Fruit fly (Drosophila melanogaster) ovary, adult (tissue): ENCODE results near the gene CG13998.

Source experiments
- CG17801 ChIP-seq: fragments of 200-800 bp; optimal IDR thresholded peaks from 2 replicates; lab custom pipeline; 2019; ENCODE audit warnings: missing biosample characterization, mild to moderate bottlenecking, missing genetic modification characterization, moderate library complexity; ENCODE audit not compliant: partially characterized antibody

The CG13998 gene

DNA sequence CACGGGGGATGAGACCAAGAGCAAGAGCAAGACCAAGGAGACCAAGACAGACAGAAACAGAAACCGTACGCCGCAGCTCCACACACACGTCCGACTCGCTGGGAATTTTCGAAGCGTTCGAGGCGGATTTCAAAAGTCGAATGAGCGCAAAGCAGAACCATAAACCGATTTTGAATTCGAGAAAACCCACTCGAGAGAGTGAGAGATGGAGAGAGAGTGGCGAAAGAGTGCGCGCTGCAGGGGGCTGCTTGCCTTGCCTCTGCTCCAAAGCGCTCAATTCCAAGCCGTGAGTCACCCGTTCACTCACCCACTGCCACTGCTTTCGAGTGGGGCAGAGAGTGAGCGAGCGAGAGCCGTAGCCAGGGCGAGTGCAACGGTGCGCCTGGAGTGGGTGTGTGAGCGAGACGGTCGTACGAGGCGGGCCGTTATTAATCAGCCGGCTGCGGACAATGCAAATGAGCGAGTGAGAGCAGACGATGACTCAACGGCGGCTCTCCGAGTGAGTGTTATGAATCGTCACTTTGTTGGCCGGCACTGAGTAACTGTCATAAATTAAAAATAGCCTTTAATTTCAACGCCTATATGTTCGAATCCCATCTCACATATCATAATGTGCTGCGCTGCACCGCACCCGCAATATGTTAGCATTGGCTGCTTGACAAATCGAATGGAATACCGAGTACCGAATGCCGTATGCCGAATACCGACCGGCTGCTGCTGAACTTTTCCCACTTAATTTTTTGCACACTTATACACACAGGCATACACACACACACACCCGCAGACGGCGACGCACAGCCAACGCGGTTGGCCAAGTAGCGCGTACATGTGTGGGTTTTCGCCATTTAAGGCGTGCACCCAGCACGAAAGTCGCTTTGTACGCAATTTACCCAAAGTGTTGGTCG lies 23.6 kb upstream of the CG13998 start:
- TF ChIP-seq CG17801 (GFP tag; lab: Kevin White, UChicago) = peak; percentile 70

DNA sequence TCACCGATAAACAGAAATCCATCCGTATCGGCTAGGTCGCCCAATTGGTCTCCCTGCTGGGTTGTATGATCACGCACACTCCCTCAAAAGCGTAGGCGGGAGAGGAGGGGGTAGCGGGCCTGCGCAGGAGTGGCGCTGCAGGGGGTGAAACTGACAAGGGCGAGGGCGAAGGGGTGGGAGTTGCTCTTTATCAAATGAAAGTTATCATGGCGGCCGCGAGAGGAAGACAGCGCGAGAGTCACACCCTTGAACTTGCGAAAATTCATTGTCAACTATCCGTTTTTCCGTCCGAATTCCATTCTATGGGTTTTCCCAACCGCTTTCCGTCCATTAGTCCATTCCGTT lies 22.4 kb upstream of the CG13998 start:
- TF ChIP-seq CG17801 (GFP tag; lab: Kevin White, UChicago) = no peak

DNA sequence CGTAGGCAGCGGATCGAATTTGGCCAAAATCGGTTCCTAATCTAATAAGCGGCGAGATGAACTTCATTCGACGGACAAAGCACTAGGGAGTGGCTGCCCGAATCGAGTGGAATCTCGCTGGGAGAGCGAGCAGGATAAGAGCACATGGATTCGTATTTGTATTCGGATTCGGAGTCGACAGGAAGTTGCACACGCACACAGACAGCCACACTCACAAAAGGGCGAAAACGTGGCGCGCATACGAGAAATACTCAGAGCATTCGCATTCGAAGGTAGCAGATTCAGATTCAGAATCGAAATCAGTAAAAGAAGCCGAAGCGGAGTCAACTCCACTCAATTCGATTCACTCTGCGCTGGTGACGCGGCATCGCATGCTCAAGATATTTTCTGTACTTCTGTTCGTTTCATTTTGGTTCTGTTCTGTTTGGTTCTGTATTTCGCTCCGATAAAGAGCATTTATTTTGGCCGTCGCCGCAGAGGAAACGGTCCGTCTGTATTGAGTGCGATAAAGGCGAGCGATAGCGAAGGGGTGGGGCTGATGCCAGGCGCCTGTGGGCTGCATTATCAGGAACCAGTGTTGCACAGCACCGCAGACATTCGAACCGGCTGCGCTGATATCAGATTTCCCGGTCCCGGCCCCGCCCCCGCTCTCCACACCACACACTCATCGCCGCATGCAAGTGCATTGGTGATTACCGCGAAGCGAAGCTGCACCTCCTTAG lies 21.9 kb upstream of the CG13998 start:
- no peak for TF ChIP-seq CG17801 (GFP tag; lab: Kevin White, UChicago)

- TF ChIP-seq CG17801 (GFP tag; lab: Kevin White, UChicago) = no peak
Observed at dm6 chr2L:5977729-5978078, 21.1 kb upstream of the CG13998 start.

- TF ChIP-seq CG17801 (GFP tag; lab: Kevin White, UChicago) = no peak
Observed at dm6 chr2L:5977070-5977728, 20.6 kb upstream of the CG13998 start.

- no peak for TF ChIP-seq CG17801 (GFP tag; lab: Kevin White, UChicago)
Observed at dm6 chr2L:5975601-5976000, 19.0 kb upstream of the CG13998 start.

- no peak for TF ChIP-seq CG17801 (GFP tag; lab: Kevin White, UChicago)
Observed at dm6 chr2L:5975025-5975539, 18.5 kb upstream of the CG13998 start.

dm6 chr2L:5974122-5974521 lies 17.5 kb upstream of the CG13998 start:
- no peak for TF ChIP-seq CG17801 (GFP tag; lab: Kevin White, UChicago)

dm6 chr2L:5972588-5973236 lies 16.1 kb upstream of the CG13998 start:
- no peak for TF ChIP-seq CG17801 (GFP tag; lab: Kevin White, UChicago)

DNA sequence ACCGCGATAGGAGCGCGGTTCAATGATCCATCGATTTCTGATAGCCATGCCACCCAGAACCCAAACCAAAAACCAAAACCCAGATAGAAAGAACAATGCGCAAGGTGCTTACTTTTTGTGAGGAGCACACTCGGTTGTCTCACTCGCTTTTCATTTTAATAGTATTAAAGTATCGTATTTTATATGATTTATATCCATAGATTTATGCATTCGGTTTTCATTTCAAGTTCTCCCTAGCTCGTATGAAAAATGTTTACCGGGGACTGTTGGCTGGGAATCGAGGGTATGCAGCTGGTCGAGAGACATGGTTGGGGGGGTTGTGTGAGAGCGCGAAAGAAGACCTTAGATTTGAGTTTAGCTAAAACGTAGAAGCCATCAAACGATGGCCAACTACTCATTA lies 15.4 kb upstream of the CG13998 start:
- TF ChIP-seq CG17801 (GFP tag; lab: Kevin White, UChicago) = peak; percentile 0

DNA sequence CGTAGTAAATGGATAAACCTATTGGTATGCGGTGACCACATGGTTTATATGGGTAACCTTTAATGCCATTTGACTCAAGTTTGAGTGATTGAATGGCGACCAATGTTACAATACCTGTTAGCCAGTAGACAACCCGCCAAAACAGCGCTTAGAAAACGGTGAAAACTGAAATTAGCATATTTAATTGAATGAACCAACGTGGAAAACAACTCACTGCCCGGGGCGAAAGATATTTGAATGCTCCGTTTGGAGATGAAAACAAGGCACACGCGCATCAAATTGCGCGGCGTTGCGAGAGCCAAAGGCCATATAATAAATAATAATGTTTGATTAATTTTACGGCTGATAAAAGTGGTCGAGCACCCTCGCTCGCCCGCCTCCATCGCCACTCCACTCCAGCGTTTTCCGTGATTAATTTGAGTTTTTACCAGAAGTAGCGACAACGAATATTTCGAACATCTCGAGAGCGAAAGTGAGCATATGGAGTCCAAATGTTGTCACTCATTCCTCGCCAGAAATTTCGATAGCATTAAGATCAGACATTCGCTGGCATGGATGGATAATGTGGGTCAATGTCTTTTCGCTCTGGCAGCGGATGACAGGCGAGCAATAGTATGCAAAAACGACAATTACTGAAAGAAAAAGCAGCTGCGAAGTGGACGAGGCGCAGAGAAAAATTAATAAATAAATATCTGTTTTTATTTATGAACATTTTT lies 14.6 kb upstream of the CG13998 start:
- TF ChIP-seq CG17801 (GFP tag; lab: Kevin White, UChicago) = no peak

DNA sequence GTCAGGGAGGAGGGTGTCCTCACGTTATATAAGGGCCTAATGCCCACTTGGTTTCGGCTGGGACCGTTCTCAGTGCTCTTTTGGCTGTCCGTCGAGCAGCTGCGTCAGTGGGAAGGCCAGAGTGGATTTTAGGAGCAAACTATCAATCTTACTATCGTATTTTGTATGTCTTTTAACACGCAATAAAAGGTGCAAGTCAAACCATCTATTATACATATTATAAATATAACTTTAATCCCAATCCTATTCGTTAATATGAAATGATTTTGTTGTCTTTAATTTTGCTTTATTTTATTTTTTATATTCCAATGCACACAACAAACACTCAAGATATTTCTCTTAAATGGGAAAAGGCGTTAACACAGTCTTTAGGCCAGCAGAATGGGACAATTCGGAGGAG lies 12.9 kb upstream of the CG13998 start, which contains the start of gene Ucp4B:
Gene Ucp4B (plus strand): TSS at position 301 of the 400 bp plus-strand sequence.
- no peak for TF ChIP-seq CG17801 (GFP tag; lab: Kevin White, UChicago)

- TF ChIP-seq CG17801 (GFP tag; lab: Kevin White, UChicago) = peak; percentile 40
Observed at dm6 chr2L:5967702-5968616, 11.3 kb upstream of the CG13998 start, which contains the start of the genes CG13992 and Ucp4C. Gene CG13992, minus strand, starts transcription at chr2L:5967752. Gene Ucp4C, plus strand, starts transcription at chr2L:5968566.
